Worm (Caenorhabditis elegans) whole organism, L4 larva: ENCODE measurements around the gene W04D2.4.

Experiments
- D1046.2 ChIP-seq: fragments of 200-800 bp; sonication (Bioruptor generic); IDR thresholded peaks from 2 replicates; pipeline ENCODE4 v1.3.6; 2022; ENCODE audit warnings: missing genetic modification characterization, missing compliant biosample characterization
- F26F4.8 ChIP-seq: fragments of 200-800 bp; sonication (Bioruptor generic); conservative IDR thresholded peaks from 2 replicates; pipeline ENCODE4 v1.3.6; 2022; ENCODE audit warnings: missing genetic modification characterization, missing compliant biosample characterization
- F44E2.7 ChIP-seq: fragments of 200-800 bp; sonication (Bioruptor generic); IDR thresholded peaks from 2 replicates; pipeline ENCODE4 v2.1.2; 2022; ENCODE audit warnings: missing genetic modification characterization, missing compliant biosample characterization
- F49E8.2 ChIP-seq: sonication (generic microtip); optimal IDR thresholded peaks from 2 replicates; lab custom pipeline; 2016; ENCODE audit warnings: missing compliant biosample characterization, mild to moderate bottlenecking, missing genetic modification characterization, borderline replicate concordance
- R02D3.7 ChIP-seq: fragments of 150-350 bp; sonication (generic microtip); optimal IDR thresholded peaks from 3 replicates; lab custom pipeline; 2014; ENCODE audit warnings: missing biosample characterization, missing genetic modification characterization
- T26A8.4 ChIP-seq: fragments of 200-800 bp; sonication (Bioruptor generic); IDR thresholded peaks from 2 replicates; pipeline ENCODE4 v1.3.6; 2022; ENCODE audit warnings: missing genetic modification characterization, missing compliant biosample characterization
- Y105C5A.15 ChIP-seq: fragments of 200-800 bp; sonication (Bioruptor generic); IDR thresholded peaks from 2 replicates; pipeline ENCODE4 v1.3.6; 2022; ENCODE audit warnings: missing genetic modification characterization, missing compliant biosample characterization
- ZK337.2 ChIP-seq: fragments of 200-800 bp; sonication (Bioruptor generic); IDR thresholded peaks from 2 replicates; pipeline ENCODE4 v1.3.6; 2022; ENCODE audit warnings: missing genetic modification reagents, missing genetic modification characterization, missing compliant biosample characterization
- aha-1 ChIP-seq: fragments of 150-350 bp; peaks from one replicate; lab custom pipeline; 2014; ENCODE audit warnings: missing biosample characterization, missing genetic modification characterization
- ama-1 ChIP-seq: fragments of 150-350 bp; optimal IDR thresholded peaks from 2 replicates; lab custom pipeline; 2014; ENCODE audit warnings: inconsistent platforms, mixed read lengths
- arid-1 ChIP-seq: fragments of 200-800 bp; sonication (Bioruptor generic); conservative IDR thresholded peaks from 2 replicates; pipeline ENCODE4 v1.3.6; 2022; ENCODE audit warnings: missing genetic modification reagents, missing genetic modification characterization, missing compliant biosample characterization
- attf-4 ChIP-seq: sonication (generic microtip); optimal IDR thresholded peaks from 3 replicates; lab custom pipeline; 2017; ENCODE audit warnings: missing biosample characterization, missing genetic modification characterization
- ceh-28 ChIP-seq: fragments of 150-350 bp; optimal IDR thresholded peaks from 2 replicates; lab custom pipeline; 2014; ENCODE audit warnings: missing biosample characterization, missing genetic modification reagents, missing genetic modification characterization
- ceh-62 ChIP-seq: sonication (generic microtip); optimal IDR thresholded peaks from 2 replicates; lab custom pipeline; 2017; ENCODE audit warnings: missing biosample characterization, missing genetic modification characterization
- ceh-82 ChIP-seq: sonication (generic microtip); optimal IDR thresholded peaks from 2 replicates; lab custom pipeline; 2017; ENCODE audit warnings: missing biosample characterization, missing genetic modification characterization
- cey-2 ChIP-seq: sonication (generic microtip); optimal IDR thresholded peaks from 3 replicates; lab custom pipeline; 2017; ENCODE audit warnings: missing genetic modification characterization, mild to moderate bottlenecking, missing compliant biosample characterization, antibody characterized with exemption, borderline replicate concordance; ENCODE audit not compliant: insufficient read depth
- ctbp-1 ChIP-seq: fragments of 200-800 bp; sonication (Bioruptor generic); IDR thresholded peaks from 2 replicates; pipeline ENCODE4 v1.3.6; 2022; ENCODE audit warnings: missing genetic modification reagents, missing genetic modification characterization, missing compliant biosample characterization
- daf-16 ChIP-seq, 3 experiments: sonication (generic microtip); optimal IDR thresholded peaks; 2 replicates each; lab custom pipeline; 2016 to 2017; ENCODE audit warnings: missing genetic modification characterization in 3 of 3, missing genetic modification reagents in 3 of 3, mild to moderate bottlenecking in 2 of 3, missing compliant biosample characterization in 2 of 3, missing biosample characterization in 1 of 3, moderate library complexity in 1 of 3
- daf-19 ChIP-seq: fragments of 200-800 bp; sonication (Bioruptor generic); conservative IDR thresholded peaks from 2 replicates; pipeline ENCODE4 v1.3.6; 2022; ENCODE audit warnings: missing genetic modification characterization, missing compliant biosample characterization
- daf-8 ChIP-seq: fragments of 200-800 bp; sonication (Bioruptor generic); IDR thresholded peaks from 2 replicates; pipeline ENCODE4 v1.3.6; 2022; ENCODE audit warnings: missing genetic modification characterization, missing compliant biosample characterization
- dmd-6 ChIP-seq: fragments of 200-800 bp; sonication (Bioruptor generic); IDR thresholded peaks from 2 replicates; pipeline ENCODE4 v1.3.6; 2022; ENCODE audit warnings: missing genetic modification reagents, missing genetic modification characterization, missing compliant biosample characterization
- dpl-1 ChIP-seq: fragments of 150-350 bp; optimal IDR thresholded peaks from 2 replicates; lab custom pipeline; 2014; ENCODE audit warnings: missing biosample characterization, missing genetic modification reagents, missing genetic modification characterization
- egl-27 ChIP-seq: sonication (generic microtip); optimal IDR thresholded peaks from 3 replicates; lab custom pipeline; 2017; ENCODE audit warnings: missing biosample characterization, missing genetic modification reagents, missing genetic modification characterization
- fkh-10 ChIP-seq: fragments of 150-350 bp; optimal IDR thresholded peaks from 2 replicates; lab custom pipeline; 2014; ENCODE audit warnings: missing biosample characterization, missing genetic modification reagents, missing genetic modification characterization
- fos-1 ChIP-seq: fragments of 150-350 bp; optimal IDR thresholded peaks from 2 replicates; lab custom pipeline; 2014; ENCODE audit warnings: missing biosample characterization, missing genetic modification characterization
- gei-8 ChIP-seq: fragments of 200-800 bp; sonication (Bioruptor generic); optimal IDR thresholded peaks from 2 replicates; lab custom pipeline; 2018; ENCODE audit warnings: mild to moderate bottlenecking, missing genetic modification characterization, missing compliant biosample characterization
- hif-1 ChIP-seq, 2 experiments: sonication (generic microtip); optimal IDR thresholded peaks; 2 replicates each; lab custom pipeline; 2016 to 2017; ENCODE audit warnings: missing compliant biosample characterization in 2 of 2, missing genetic modification characterization in 2 of 2, missing genetic modification reagents in 2 of 2, missing genotype in 2 of 2, mild to moderate bottlenecking in 1 of 2
- hlh-30 ChIP-seq: sonication (generic microtip); optimal IDR thresholded peaks from 2 replicates; lab custom pipeline; 2017; ENCODE audit warnings: antibody characterized with exemption, mild to moderate bottlenecking, missing genetic modification characterization, missing compliant biosample characterization; ENCODE audit not compliant: insufficient read depth
- jun-1 ChIP-seq: fragments of 150-350 bp; optimal IDR thresholded peaks from 2 replicates; lab custom pipeline; 2014; ENCODE audit warnings: missing biosample characterization, missing genetic modification reagents, missing genetic modification characterization
- lin-1 ChIP-seq: fragments of 200-800 bp; sonication (Bioruptor generic); IDR thresholded peaks from 2 replicates; pipeline ENCODE4 v1.3.6; 2022; ENCODE audit warnings: missing genetic modification reagents, missing genetic modification characterization, missing compliant biosample characterization
- lin-13 ChIP-seq: fragments of 150-350 bp; optimal IDR thresholded peaks from 2 replicates; lab custom pipeline; 2014; ENCODE audit warnings: missing biosample characterization, missing genetic modification reagents, missing genetic modification characterization
- lin-38 ChIP-seq: fragments of 200-800 bp; sonication (Bioruptor generic); IDR thresholded peaks from 2 replicates; pipeline ENCODE4 v1.3.6; 2022; ENCODE audit warnings: missing genetic modification reagents, missing genetic modification characterization, missing compliant biosample characterization
- lin-39 ChIP-seq: fragments of 150-350 bp; optimal IDR thresholded peaks from 2 replicates; lab custom pipeline; 2014; ENCODE audit warnings: missing biosample characterization, missing genetic modification reagents, missing genetic modification characterization
- lir-3 ChIP-seq: sonication (generic microtip); optimal IDR thresholded peaks from 2 replicates; lab custom pipeline; 2016; ENCODE audit warnings: mild to moderate bottlenecking, missing genetic modification characterization, missing compliant biosample characterization
- madf-5 ChIP-seq, 2 experiments: fragments of 200-800 bp; sonication (Bioruptor generic); IDR thresholded peaks; 2 replicates each; pipeline ENCODE4 v1.3.6; 2022; ENCODE audit warnings: missing compliant biosample characterization in 2 of 2, missing genetic modification characterization in 2 of 2
- mep-1 ChIP-seq: fragments of 150-350 bp; sonication (generic microtip); optimal IDR thresholded peaks from 3 replicates; lab custom pipeline; 2014; ENCODE audit warnings: missing biosample characterization, missing genetic modification characterization
- mes-2 ChIP-seq: sonication (generic microtip); optimal IDR thresholded peaks from 2 replicates; lab custom pipeline; 2016; ENCODE audit warnings: missing genotype, mild to moderate bottlenecking, missing genetic modification characterization, missing compliant biosample characterization; ENCODE audit not compliant: poor library complexity, severe bottlenecking
- nhr-10 ChIP-seq: fragments of 150-350 bp; optimal IDR thresholded peaks from 2 replicates; lab custom pipeline; 2014; ENCODE audit warnings: missing biosample characterization, missing genetic modification characterization
- nhr-41 ChIP-seq: fragments of 200-800 bp; sonication (Bioruptor generic); IDR thresholded peaks from 2 replicates; pipeline ENCODE4 v1.3.6; 2022; ENCODE audit warnings: missing genetic modification reagents, missing genetic modification characterization, missing compliant biosample characterization
- nhr-48 ChIP-seq: sonication (generic microtip); optimal IDR thresholded peaks from 2 replicates; lab custom pipeline; 2016; ENCODE audit warnings: mild to moderate bottlenecking, missing genetic modification characterization, missing compliant biosample characterization
- nhr-76 ChIP-seq: fragments of 150-350 bp; optimal IDR thresholded peaks from 2 replicates; lab custom pipeline; 2014; ENCODE audit warnings: missing biosample characterization, missing genetic modification characterization
- nhr-77 ChIP-seq: fragments of 150-350 bp; optimal IDR thresholded peaks from 2 replicates; lab custom pipeline; 2014; ENCODE audit warnings: missing biosample characterization, missing genetic modification characterization
- php-3 ChIP-seq: fragments of 200-800 bp; sonication (Bioruptor generic); IDR thresholded peaks from 2 replicates; pipeline ENCODE4 v1.3.6; 2022; ENCODE audit warnings: missing genetic modification reagents, missing genetic modification characterization, missing compliant biosample characterization
- sdz-12 ChIP-seq: fragments of 200-800 bp; sonication (Bioruptor generic); optimal IDR thresholded peaks from 2 replicates; lab custom pipeline; 2018; ENCODE audit warnings: mild to moderate bottlenecking, missing genetic modification characterization, missing compliant biosample characterization
- snpc-4 ChIP-seq: fragments of 150-350 bp; optimal IDR thresholded peaks from 2 replicates; lab custom pipeline; 2014; ENCODE audit warnings: missing biosample characterization, missing genetic modification characterization
- spr-1 ChIP-seq: sonication (generic microtip); optimal IDR thresholded peaks from 2 replicates; lab custom pipeline; 2016; ENCODE audit warnings: mild to moderate bottlenecking, missing genetic modification characterization, missing compliant biosample characterization
- spr-3 ChIP-seq: fragments of 200-800 bp; sonication (Bioruptor generic); optimal IDR thresholded peaks from 2 replicates; lab custom pipeline; 2018; ENCODE audit warnings: mild to moderate bottlenecking, missing genetic modification characterization, missing compliant biosample characterization
- unc-39 ChIP-seq: sonication (generic microtip); optimal IDR thresholded peaks from 2 replicates; lab custom pipeline; 2017; ENCODE audit warnings: missing biosample characterization, missing genetic modification characterization
- vab-7 ChIP-seq: fragments of 200-800 bp; sonication (Bioruptor generic); IDR thresholded peaks from 2 replicates; pipeline ENCODE4 v1.3.6; 2022; ENCODE audit warnings: missing genetic modification reagents, missing genetic modification characterization, missing compliant biosample characterization
- zag-1 ChIP-seq: fragments of 150-350 bp; optimal IDR thresholded peaks from 2 replicates; lab custom pipeline; 2014; ENCODE audit warnings: missing biosample characterization, missing genetic modification characterization
- zfp-3 ChIP-seq: fragments of 200-800 bp; sonication (Bioruptor generic); conservative IDR thresholded peaks from 2 replicates; pipeline ENCODE4 v1.3.6; 2022; ENCODE audit warnings: missing genetic modification reagents, missing genetic modification characterization, missing compliant biosample characterization
- ztf-7 ChIP-seq: fragments of 150-350 bp; optimal IDR thresholded peaks from 2 replicates; lab custom pipeline; 2014; ENCODE audit warnings: missing biosample characterization, missing genetic modification characterization

W04D2.4 gene

DNA sequence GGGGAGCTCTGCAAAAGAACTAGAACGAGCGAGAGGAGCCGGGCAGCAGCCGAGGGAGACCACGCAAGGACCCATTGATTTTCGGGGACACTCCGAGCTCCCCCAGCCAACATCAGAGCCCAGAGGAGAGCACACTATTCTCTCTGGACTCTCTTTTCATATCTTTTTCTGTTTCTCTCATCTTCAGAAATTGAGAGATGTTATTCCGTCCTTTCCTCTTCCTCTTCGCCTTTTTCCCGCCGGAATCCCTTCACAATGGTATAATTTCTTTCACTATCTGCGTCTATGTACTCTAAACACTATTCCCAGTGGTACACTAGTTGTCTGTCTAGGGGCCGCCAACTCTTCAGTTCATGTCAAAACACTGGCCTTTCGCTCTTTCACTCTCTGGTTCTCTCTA, 32.2 kb downstream of the W04D2.4 start (continued):
- TF ChIP-seq lin-39 (no peak), fkh-10 (GFP tag; lab: Kevin White, UChicago) (peak; percentile 94), ceh-82 (tag; lab: Kevin White, UChicago) (no peak), nhr-77 (tag; lab: Kevin White, UChicago) (no peak), lir-3 (tag; lab: Kevin White, UChicago) (no peak), zfp-3 (GFP tag; lab: Robert Waterston, UW) (no peak), sdz-12 (GFP tag; lab: Kevin White, UChicago) (no peak), daf-8 (GFP tag; lab: Robert Waterston, UW) (no peak), lin-1 (GFP tag; lab: Robert Waterston, UW) (no peak), gei-8 (GFP tag; lab: Kevin White, UChicago) (no peak), spr-1 (tag; lab: Kevin White, UChicago) (no peak), ama-1 (lab: Kevin White, UChicago) (no peak), T26A8.4 (GFP tag; lab: Robert Waterston, UW) (0 out of 2 replicates have a peak, but pooled peaks have one; percentile 45), unc-39 (tag; lab: Kevin White, UChicago) (no peak), lin-13 (no peak), ZK337.2 (GFP tag; lab: Robert Waterston, UW) (no peak), F44E2.7 (GFP tag; lab: Robert Waterston, UW) (no peak), spr-3 (no peak), daf-19 (GFP tag; lab: Robert Waterston, UW) (no peak), nhr-10 (tag; lab: Kevin White, UChicago) (no peak), hlh-30 (tag; lab: Kevin White, UChicago) (peak; percentile 37), hif-1 (tag; optimal IDR thresholded peaks at IDR 0.05; lab: Kevin White, UChicago) (peak in 1 of 2 experiments; percentile 61), ctbp-1 (GFP tag; lab: Robert Waterston, UW) (peak; percentile 96), cey-2 (tag; lab: Kevin White, UChicago) (no peak), jun-1 (tag; lab: Kevin White, UChicago) (no peak), egl-27 (tag; lab: Kevin White, UChicago) (no peak), vab-7 (GFP tag; lab: Robert Waterston, UW) (0 out of 2 replicates have a peak, but pooled peaks have one; percentile 38), D1046.2 (GFP tag; lab: Robert Waterston, UW) (no peak), dmd-6 (GFP tag; lab: Robert Waterston, UW) (peak; percentile 60), ceh-28 (tag; lab: Kevin White, UChicago) (peak; percentile 31), dpl-1 (GFP tag; lab: Kevin White, UChicago) (peak; percentile 57), F49E8.2 (tag; lab: Kevin White, UChicago) (no peak), madf-5 (GFP tag; IDR thresholded peaks at IDR 0.05; lab: Robert Waterston, UW) (no peak), php-3 (GFP tag; lab: Robert Waterston, UW) (no peak), ztf-7 (tag; lab: Kevin White, UChicago) (no peak), daf-16 (GFP tag; optimal IDR thresholded peaks at IDR 0.05; lab: Kevin White, UChicago) (peak in 1 of 2 experiments; percentile 83), daf-16 (tag; optimal IDR thresholded peaks at IDR 0.05; lab: Kevin White, UChicago) (no peak), ceh-62 (tag; lab: Kevin White, UChicago) (no peak), fos-1 (no peak), aha-1 (tag; lab: Kevin White, UChicago) (no peak), arid-1 (GFP tag; lab: Robert Waterston, UW) (no peak), R02D3.7 (tag; lab: Kevin White, UChicago) (no peak), Y105C5A.15 (GFP tag; lab: Robert Waterston, UW) (no peak), nhr-41 (no peak), nhr-48 (tag; lab: Kevin White, UChicago) (peak; percentile 46), nhr-76 (no peak), F26F4.8 (no peak), mep-1 (tag; lab: Kevin White, UChicago) (peak; percentile 76), mes-2 (peak; percentile 39), zag-1 (peak; percentile 14), lin-38 (no peak), snpc-4 (tag; lab: Kevin White, UChicago) (no peak), attf-4 (tag; lab: Kevin White, UChicago) (no peak)
